Fruit fly (Drosophila melanogaster): Measurements from ENCODE around the gene CG4053.

CG4053 gene

DNA sequence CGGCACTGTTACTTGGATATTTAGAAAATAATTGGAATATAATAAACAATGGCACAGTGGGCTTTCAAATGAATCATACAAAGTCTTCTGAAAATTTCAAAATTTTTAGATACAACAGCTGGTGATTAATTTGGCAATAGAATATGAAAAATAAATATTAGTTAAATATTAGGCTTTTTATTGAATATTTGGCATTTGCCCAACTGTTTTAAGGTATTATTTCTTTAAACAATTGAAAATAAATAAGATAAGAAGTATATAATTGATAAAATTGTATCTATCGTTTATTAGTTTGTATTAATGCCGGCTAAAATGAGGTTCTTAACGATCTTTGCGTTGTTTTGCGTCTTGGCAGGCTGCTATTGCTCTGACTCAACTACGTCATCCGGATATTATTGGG, 7.8 kb downstream of the CG4053 start, which contains the start of gene CG45079:
TSS of gene CG45079 (plus strand) at position 301 of the 400 bp plus-strand sequence.
- TF ChIP-seq noc (tag; optimal IDR thresholded peaks at IDR 0.05) = no peak

- no peak for TF ChIP-seq noc (tag; optimal IDR thresholded peaks at IDR 0.05)
These were observed 9.0 kb downstream of the CG4053 start for dm6 chr3R:17122796-17123504.

DNA sequence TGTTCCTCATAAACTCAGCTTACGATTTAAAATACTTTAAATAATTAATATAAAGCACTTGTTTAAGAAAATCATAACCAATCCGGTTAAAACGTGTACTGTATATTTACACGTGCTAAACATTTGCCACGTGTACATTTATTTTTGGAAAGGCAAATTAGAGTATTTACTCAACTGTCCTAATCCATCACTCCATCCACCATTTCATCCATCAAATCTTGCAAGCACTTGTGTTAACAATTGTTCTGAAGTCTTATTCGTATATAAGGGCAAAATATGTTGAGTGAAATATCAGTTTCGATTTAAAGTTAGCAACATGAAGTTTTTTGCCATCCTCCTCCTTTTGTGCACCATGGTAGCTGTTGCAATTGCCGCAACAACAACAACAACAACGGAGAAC, 10.7 kb downstream of the CG4053 start, which contains the start of gene CG42779:
TSS of gene CG42779 (plus strand) at position 301 of the 400 bp plus-strand sequence.
- no peak for TF ChIP-seq noc (tag; optimal IDR thresholded peaks at IDR 0.05)

dm6 chr3R:17120165-17120564, 11.8 kb downstream of the CG4053 start, which contains the start of gene CG34278:
CG34278 (plus strand) TSS chr3R:17120465.
- TF ChIP-seq noc (tag; optimal IDR thresholded peaks at IDR 0.05) = no peak

- peak; percentile 35 for TF ChIP-seq noc (tag; optimal IDR thresholded peaks at IDR 0.05)
These were observed 13.1 kb downstream of the CG4053 start for dm6 chr3R:17118917-17119378.

DNA sequence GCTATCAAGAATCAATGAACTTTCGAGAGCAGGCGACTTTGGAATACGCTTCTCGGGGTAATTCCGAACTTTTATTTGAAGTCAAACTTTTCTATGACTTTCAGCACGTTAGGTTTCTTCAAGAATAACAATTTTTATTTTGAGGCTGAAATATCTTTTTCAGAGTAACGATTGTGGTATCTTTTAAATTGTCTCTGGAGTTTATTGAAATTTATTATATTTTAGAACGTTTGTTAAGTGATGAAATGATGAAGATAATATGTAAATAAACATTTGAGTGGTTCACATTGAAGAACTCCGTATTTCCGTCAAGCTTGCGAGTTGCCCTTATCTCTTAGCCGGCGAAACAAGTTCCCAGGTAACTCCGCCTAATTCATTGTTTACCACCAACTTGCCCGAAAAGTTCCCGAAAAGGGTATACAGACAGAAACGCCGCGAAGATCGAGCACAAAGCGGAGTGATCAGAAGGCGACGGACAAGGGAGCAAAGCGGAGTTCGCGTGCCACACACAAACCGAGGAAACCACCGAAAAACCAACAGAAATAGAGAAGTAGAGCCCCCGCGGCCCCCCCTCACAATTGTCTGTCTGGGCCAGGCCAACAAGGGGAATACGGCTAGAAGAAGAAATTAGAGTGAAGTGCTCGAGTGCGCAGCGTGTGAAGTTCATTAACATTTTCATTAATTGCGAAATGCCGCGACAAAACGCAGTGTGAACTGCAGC, 14.2 kb downstream of the CG4053 start:
- TF ChIP-seq noc (tag; optimal IDR thresholded peaks at IDR 0.05) = peak; percentile 34

dm6 chr3R:17116231-17116630, 15.8 kb downstream of the CG4053 start:
- TF ChIP-seq noc (tag; optimal IDR thresholded peaks at IDR 0.05) = no peak

dm6 chr3R:17115668-17116067, 16.3 kb downstream of the CG4053 start:
- TF ChIP-seq noc (tag; optimal IDR thresholded peaks at IDR 0.05) = no peak

DNA sequence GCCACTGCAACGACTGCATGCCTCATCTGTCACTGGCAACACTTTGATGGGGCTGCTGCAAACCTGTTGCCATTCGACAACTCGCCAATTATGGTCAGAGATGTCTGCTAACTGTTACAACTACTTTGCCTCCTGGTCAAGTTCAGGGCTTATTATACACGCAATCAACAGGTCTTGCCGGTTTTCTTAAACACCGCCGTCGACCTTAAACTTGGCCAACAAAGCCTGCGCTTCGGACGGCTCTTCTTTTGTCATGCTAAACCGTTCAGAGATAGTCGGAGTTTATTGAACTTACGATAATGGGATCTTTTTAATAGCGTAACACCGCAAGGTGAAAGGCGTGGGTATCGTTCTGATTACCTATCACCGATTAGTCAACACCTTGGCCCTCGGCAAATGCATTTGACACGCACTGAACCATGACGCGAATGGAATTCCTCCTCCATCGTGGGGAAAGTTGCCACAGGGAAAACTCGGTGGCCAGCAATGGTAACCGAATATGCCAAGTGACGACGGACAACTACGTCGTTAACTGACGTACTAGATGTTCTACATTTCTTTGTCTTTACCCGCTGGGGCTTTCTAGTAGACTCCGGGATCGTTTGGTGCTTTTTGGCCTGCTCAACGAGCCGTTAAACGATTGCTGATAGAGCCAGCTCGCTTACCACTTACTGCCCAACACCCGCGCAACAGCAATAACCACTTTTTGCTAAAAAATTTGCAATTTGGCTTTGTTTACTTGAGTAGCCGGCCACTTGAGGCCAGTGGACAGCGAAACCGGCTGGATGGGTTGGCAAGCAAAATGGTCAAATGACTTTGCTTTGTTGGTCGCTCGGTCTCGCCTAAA, 20.9 kb downstream of the CG4053 start:
- no peak for TF ChIP-seq noc (tag; optimal IDR thresholded peaks at IDR 0.05)

DNA sequence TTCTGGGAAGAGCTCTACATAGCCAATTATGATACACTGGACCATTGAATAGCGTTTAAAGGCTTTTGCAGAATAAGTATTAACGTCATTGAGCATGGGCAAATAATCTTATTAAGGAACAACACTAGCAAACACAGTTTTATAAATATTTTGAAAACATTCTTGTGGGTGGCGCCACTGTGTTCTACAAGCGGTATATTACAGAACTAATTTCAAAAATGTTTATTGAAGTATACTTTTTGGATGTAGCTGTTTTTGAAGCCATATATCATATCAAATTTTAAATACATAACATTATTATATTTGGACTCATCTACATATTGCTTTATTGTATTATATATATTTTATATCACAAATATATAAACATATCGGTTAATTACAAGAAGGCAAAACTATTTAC, 23.1 kb downstream of the CG4053 start:
- no peak for TF ChIP-seq noc (tag; optimal IDR thresholded peaks at IDR 0.05)

dm6 chr3R:17087977-17088618, 43.9 kb downstream of the CG4053 start, which contains the start of gene cal1:
cal1 (plus strand) TSS chr3R:17088280.
- no peak for TF ChIP-seq noc (tag; optimal IDR thresholded peaks at IDR 0.05)

DNA sequence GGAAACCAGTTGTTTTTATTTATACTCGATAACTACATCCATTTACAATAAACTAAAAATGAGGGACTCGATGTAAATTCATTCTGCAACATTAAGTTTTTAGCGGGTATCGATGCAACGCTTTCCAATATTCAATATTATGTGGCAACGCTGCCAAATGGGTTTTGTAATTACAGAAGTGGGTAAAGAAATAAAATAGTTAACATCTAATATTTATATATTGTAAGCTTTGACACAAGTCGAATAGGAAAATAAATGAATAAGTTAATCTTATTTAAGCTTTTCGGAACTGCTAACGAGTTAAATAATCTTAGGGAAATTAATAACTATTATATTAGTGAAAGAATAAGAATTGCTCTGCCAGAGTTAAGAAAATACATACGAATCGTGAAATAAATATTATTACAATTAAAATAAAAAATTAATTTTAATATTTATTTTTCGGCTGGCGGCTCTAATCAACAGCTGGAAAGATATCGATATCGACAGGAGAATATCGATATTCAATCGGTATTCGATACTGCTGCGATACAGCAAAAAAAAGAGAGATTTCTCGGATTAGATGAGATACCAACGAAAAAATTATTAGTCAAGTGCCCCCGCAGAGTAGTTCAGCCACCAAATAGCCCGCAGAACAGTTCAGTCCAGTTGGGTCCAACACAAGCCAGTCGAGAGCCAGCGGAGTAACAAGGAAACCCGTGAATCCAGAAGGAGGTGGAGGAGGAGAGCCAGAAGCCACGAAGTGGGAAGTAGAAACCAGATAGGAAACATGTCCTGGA, 46.8 kb downstream of the CG4053 start, which contains the start of gene GckIII:
TSS of gene GckIII (plus strand) at position 485 of the 779 bp plus-strand sequence.
- no peak for TF ChIP-seq noc (tag; optimal IDR thresholded peaks at IDR 0.05)

dm6 chr3R:17082471-17082870, 49.5 kb downstream of the CG4053 start:
- no peak for TF ChIP-seq noc (tag; optimal IDR thresholded peaks at IDR 0.05)

DNA sequence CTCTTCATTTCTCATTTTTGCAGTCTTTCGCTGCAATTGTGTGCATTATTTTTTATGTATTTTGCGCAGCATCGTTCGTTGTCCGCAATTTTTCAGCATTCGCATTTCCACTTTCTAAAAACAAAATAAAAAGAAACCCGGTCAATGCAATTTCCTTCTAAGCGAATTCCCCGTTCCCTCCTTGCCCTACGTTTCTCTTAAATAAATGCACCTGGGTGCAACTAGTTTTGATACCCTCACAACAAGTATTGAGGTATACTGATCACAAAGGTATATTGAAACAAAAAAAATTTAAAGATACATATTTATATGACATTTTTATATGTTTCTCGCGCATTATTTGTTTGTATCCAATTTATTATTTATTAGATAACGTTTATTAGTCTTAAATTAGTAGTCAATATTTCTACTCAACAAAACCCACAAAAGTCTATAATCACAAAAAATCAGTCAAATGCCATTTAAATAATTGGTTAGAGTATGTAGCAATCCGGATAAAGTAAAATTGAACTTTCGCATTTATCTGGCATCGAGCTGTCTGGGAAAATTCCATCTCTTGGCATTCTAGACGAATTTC, 50.6 kb downstream of the CG4053 start:
- TF ChIP-seq noc (tag; optimal IDR thresholded peaks at IDR 0.05) = no peak
